Worm (Caenorhabditis elegans) whole organism, early embryonic: ENCODE results near the gene mlp-1.

Experiments used
- B0310.2 ChIP-seq: sonication (generic microtip); optimal IDR thresholded peaks from 2 replicates; lab custom pipeline; 2016; ENCODE audit warnings: mild to moderate bottlenecking, missing genetic modification characterization, missing compliant biosample characterization
- F13C5.2 ChIP-seq: sonication (generic microtip); optimal IDR thresholded peaks from 2 replicates; lab custom pipeline; 2017; ENCODE audit warnings: mild to moderate bottlenecking, missing genetic modification characterization, inconsistent platforms, missing compliant biosample characterization
- aly-1 ChIP-seq: sonication (generic microtip); optimal IDR thresholded peaks from 2 replicates; lab custom pipeline; 2016; ENCODE audit warnings: missing genetic modification characterization, missing compliant biosample characterization
- ama-1 ChIP-seq: fragments of 150-350 bp; optimal IDR thresholded peaks from 2 replicates; lab custom pipeline; 2014
- ceh-13 ChIP-seq: fragments of 200-800 bp; sonication (Bioruptor generic); optimal IDR thresholded peaks from 2 replicates; lab custom pipeline; 2018; ENCODE audit warnings: mild to moderate bottlenecking, missing genetic modification characterization, missing compliant biosample characterization
- ceh-36 ChIP-seq: sonication (generic microtip); optimal IDR thresholded peaks from 2 replicates; lab custom pipeline; 2016; ENCODE audit warnings: missing genetic modification characterization, inconsistent platforms, missing compliant biosample characterization
- ets-7 ChIP-seq: sonication (generic microtip); optimal IDR thresholded peaks from 2 replicates; lab custom pipeline; 2016; ENCODE audit warnings: missing genotype, missing genetic modification characterization, missing compliant biosample characterization
- flt-1 ChIP-seq: fragments of 200-800 bp; sonication (Bioruptor generic); IDR thresholded peaks from 2 replicates; pipeline ENCODE4 v1.3.6; 2022; ENCODE audit warnings: missing genetic modification characterization, missing compliant biosample characterization
- hmbx-1 ChIP-seq: sonication (generic microtip); optimal IDR thresholded peaks from 2 replicates; lab custom pipeline; 2016; ENCODE audit warnings: mild to moderate bottlenecking, missing genetic modification characterization, missing compliant biosample characterization
- hmg-4 ChIP-seq: fragments of 200-800 bp; sonication (Bioruptor generic); optimal IDR thresholded peaks from 2 replicates; lab custom pipeline; 2018; ENCODE audit warnings: mild to moderate bottlenecking, missing genetic modification characterization, missing compliant biosample characterization
- hnd-1 ChIP-seq: sonication (generic microtip); optimal IDR thresholded peaks from 2 replicates; lab custom pipeline; 2016; ENCODE audit warnings: missing genetic modification characterization, missing compliant biosample characterization
- pes-1 ChIP-seq: fragments of 200-800 bp; sonication (Bioruptor generic); IDR thresholded peaks from 2 replicates; pipeline ENCODE4 v1.3.6; 2022; ENCODE audit warnings: missing genetic modification reagents, missing genetic modification characterization, missing compliant biosample characterization
- scrt-1 ChIP-seq: fragments of 200-800 bp; sonication (Bioruptor generic); IDR thresholded peaks from 2 replicates; pipeline ENCODE4 v1.3.6; 2022; ENCODE audit warnings: missing genetic modification characterization, missing compliant biosample characterization
- sea-1 ChIP-seq: fragments of 200-800 bp; sonication (Bioruptor generic); conservative IDR thresholded peaks from 2 replicates; pipeline ENCODE4 v1.3.6; 2022; ENCODE audit warnings: missing genetic modification characterization, missing compliant biosample characterization
- tbx-11 ChIP-seq: fragments of 200-800 bp; sonication (Bioruptor generic); IDR thresholded peaks from 2 replicates; pipeline ENCODE4 v1.3.6; 2022; ENCODE audit warnings: missing genetic modification characterization, missing compliant biosample characterization
- tbx-37 ChIP-seq: fragments of 200-800 bp; sonication (Bioruptor generic); conservative IDR thresholded peaks from 2 replicates; pipeline ENCODE4 v1.3.6; 2022; ENCODE audit warnings: missing genetic modification reagents, missing genetic modification characterization, missing compliant biosample characterization
- tra-4 ChIP-seq: sonication (generic microtip); optimal IDR thresholded peaks from 2 replicates; lab custom pipeline; 2017; ENCODE audit warnings: missing genetic modification characterization, missing compliant biosample characterization

Gene mlp-1

ce11 chrIII:5949817-5950216, 25.0 kb downstream of the mlp-1 start:
- no peak for TF ChIP-seq hnd-1 (tag; lab: Kevin White, UChicago)
- TF ChIP-seq B0310.2 (tag; lab: Kevin White, UChicago), result no peak
- no peak for TF ChIP-seq ceh-13 (GFP tag; lab: Kevin White, UChicago)
- TF ChIP-seq tbx-11 (GFP tag; lab: Robert Waterston, UW), result no peak

- TF ChIP-seq tra-4 (tag; lab: Kevin White, UChicago) (no peak), pes-1 (GFP tag; lab: Robert Waterston, UW) (no peak), ama-1 (no peak), scrt-1 (GFP tag; lab: Robert Waterston, UW) (no peak), sea-1 (GFP tag; lab: Robert Waterston, UW) (no peak), hnd-1 (tag; lab: Kevin White, UChicago) (no peak), B0310.2 (tag; lab: Kevin White, UChicago) (no peak), tbx-37 (GFP tag; lab: Robert Waterston, UW) (no peak), hmg-4 (no peak), hmbx-1 (tag; lab: Kevin White, UChicago) (no peak), ceh-13 (GFP tag; lab: Kevin White, UChicago) (no peak), flt-1 (no peak), ets-7 (tag; lab: Kevin White, UChicago) (no peak)
Observed at ce11 chrIII:5948986-5949385, 25.9 kb downstream of the mlp-1 start.

- TF ChIP-seq ets-7 (tag; lab: Kevin White, UChicago) (no peak), ceh-36 (tag; lab: Kevin White, UChicago) (no peak), tbx-11 (GFP tag; lab: Robert Waterston, UW) (no peak), hmg-4 (no peak), scrt-1 (GFP tag; lab: Robert Waterston, UW) (no peak), ceh-13 (GFP tag; lab: Kevin White, UChicago) (no peak), hnd-1 (tag; lab: Kevin White, UChicago) (no peak), aly-1 (tag; lab: Kevin White, UChicago) (no peak), flt-1 (no peak)
Observed at ce11 chrIII:5948162-5948933, 26.5 kb downstream of the mlp-1 start, which contains the start of the genes F25B5.6 and F25B5.3. Gene F25B5.6 (minus strand): TSS chrIII:5948733. Gene F25B5.3 (plus strand): TSS chrIII:5948883.

ce11 chrIII:5945865-5946264, 29.0 kb downstream of the mlp-1 start, which contains the start of gene F25B5.5:
Gene F25B5.5 (minus strand): TSS chrIII:5946124.
- TF ChIP-seq F13C5.2 (tag; lab: Kevin White, UChicago) (no peak), hmbx-1 (tag; lab: Kevin White, UChicago) (no peak), hmg-4 (no peak), ama-1 (no peak), flt-1 (no peak), tbx-11 (GFP tag; lab: Robert Waterston, UW) (no peak), B0310.2 (tag; lab: Kevin White, UChicago) (no peak), pes-1 (GFP tag; lab: Robert Waterston, UW) (no peak), ets-7 (tag; lab: Kevin White, UChicago) (no peak), sea-1 (GFP tag; lab: Robert Waterston, UW) (no peak), hnd-1 (tag; lab: Kevin White, UChicago) (no peak), tbx-37 (GFP tag; lab: Robert Waterston, UW) (no peak), tra-4 (tag; lab: Kevin White, UChicago) (no peak), aly-1 (tag; lab: Kevin White, UChicago) (no peak)

- peak; percentile 18; the same call in 1 of the 2 replicates for TF ChIP-seq sea-1 (GFP tag; lab: Robert Waterston, UW)
- no peak for TF ChIP-seq hnd-1 (tag; lab: Kevin White, UChicago)
- TF ChIP-seq tbx-37 (GFP tag; lab: Robert Waterston, UW), result no peak
- no peak for TF ChIP-seq scrt-1 (GFP tag; lab: Robert Waterston, UW)
- TF ChIP-seq flt-1, result peak; percentile 20; the same call in 1 of the 2 replicates
- TF ChIP-seq hmg-4, result peak; percentile 12
- no peak for TF ChIP-seq F13C5.2 (tag; lab: Kevin White, UChicago)
Observed at ce11 chrIII:5943368-5944180, 31.3 kb downstream of the mlp-1 start.

- TF ChIP-seq hnd-1 (tag; lab: Kevin White, UChicago) (no peak), F13C5.2 (tag; lab: Kevin White, UChicago) (no peak), pes-1 (GFP tag; lab: Robert Waterston, UW) (no peak), tbx-37 (GFP tag; lab: Robert Waterston, UW) (no peak), tra-4 (tag; lab: Kevin White, UChicago) (no peak), B0310.2 (tag; lab: Kevin White, UChicago) (no peak), ceh-36 (tag; lab: Kevin White, UChicago) (no peak), flt-1 (no peak), ets-7 (tag; lab: Kevin White, UChicago) (no peak), scrt-1 (GFP tag; lab: Robert Waterston, UW) (no peak), tbx-11 (GFP tag; lab: Robert Waterston, UW) (no peak), sea-1 (GFP tag; lab: Robert Waterston, UW) (no peak), ama-1 (no peak), ceh-13 (GFP tag; lab: Kevin White, UChicago) (no peak), aly-1 (tag; lab: Kevin White, UChicago) (no peak), hmbx-1 (tag; lab: Kevin White, UChicago) (no peak)
Observed at ce11 chrIII:5942104-5942503, 32.8 kb downstream of the mlp-1 start.
